Worm (Caenorhabditis elegans) whole organism, L1 larva: ENCODE measurements around the gene clec-175.

Experiments
- ama-1 ChIP-seq: fragments of 150-350 bp; optimal IDR thresholded peaks from 2 replicates; lab custom pipeline; 2014
- ceh-82 ChIP-seq, 3 experiments: fragments of 150-350 bp in 1 of 3; sonication (generic microtip) in 2 of 3; optimal IDR thresholded peaks; 2 replicates each; lab custom pipeline; 2014 to 2017; ENCODE audit warnings: missing biosample characterization in 3 of 3, missing genetic modification characterization in 3 of 3
- ceh-88 ChIP-seq: fragments of 200-800 bp; sonication (Bioruptor generic); IDR thresholded peaks from 2 replicates; pipeline ENCODE4 v1.3.6; 2022; ENCODE audit warnings: missing genetic modification characterization, missing compliant biosample characterization
- ceh-90 ChIP-seq: sonication (generic microtip); optimal IDR thresholded peaks from 2 replicates; lab custom pipeline; 2016; ENCODE audit warnings: missing genetic modification characterization, missing compliant biosample characterization
- dpl-1 ChIP-seq, 3 experiments: fragments of 150-350 bp in 2 of 3; sonication (generic microtip) in 1 of 3; optimal IDR thresholded peaks; 2 replicates each; lab custom pipeline; 2014 to 2017; ENCODE audit warnings: missing biosample characterization in 3 of 3, missing genetic modification characterization in 3 of 3, missing genetic modification reagents in 3 of 3
- efl-1 ChIP-seq, 4 experiments: fragments of 150-350 bp; optimal IDR thresholded peaks in 3 of 4; peaks in 1 of 4; 1 replicate in 1 of 4; 2 replicates in 3 of 4; lab custom pipeline; 2014; ENCODE audit warnings: missing biosample characterization in 2 of 4, missing genetic modification characterization in 2 of 4, missing genetic modification reagents in 2 of 4
- egl-13 ChIP-seq: sonication (generic microtip); optimal IDR thresholded peaks from 2 replicates; lab custom pipeline; 2016; ENCODE audit warnings: missing genotype, missing genetic modification reagents, missing genetic modification characterization, missing compliant biosample characterization
- elt-2 ChIP-seq: sonication (generic microtip); optimal IDR thresholded peaks from 2 replicates; lab custom pipeline; 2016; ENCODE audit warnings: missing genetic modification characterization, mild to moderate bottlenecking, inconsistent platforms, missing compliant biosample characterization, missing genetic modification reagents
- fkh-8 ChIP-seq: sonication (generic microtip); optimal IDR thresholded peaks from 2 replicates; lab custom pipeline; 2016; ENCODE audit warnings: mild to moderate bottlenecking, missing genetic modification characterization, missing compliant biosample characterization
- grh-1 ChIP-seq: fragments of 200-800 bp; sonication (Bioruptor generic); IDR thresholded peaks from 2 replicates; pipeline ENCODE4 v1.3.6; 2022; ENCODE audit warnings: missing genetic modification reagents, missing genetic modification characterization, missing compliant biosample characterization
- hpl-2 ChIP-seq: fragments of 150-350 bp; optimal IDR thresholded peaks from 2 replicates; lab custom pipeline; 2014; ENCODE audit warnings: missing biosample characterization, missing genetic modification reagents, missing genetic modification characterization
- irx-1 ChIP-seq: sonication (generic microtip); optimal IDR thresholded peaks from 2 replicates; lab custom pipeline; 2016; ENCODE audit warnings: missing genetic modification characterization, missing compliant biosample characterization
- isw-1 ChIP-seq: fragments of 200-800 bp; sonication (Bioruptor generic); IDR thresholded peaks from 2 replicates; pipeline ENCODE4 v1.3.6; 2022; ENCODE audit warnings: missing genetic modification characterization, missing compliant biosample characterization
- lin-13 ChIP-seq: fragments of 150-350 bp; optimal IDR thresholded peaks from 2 replicates; lab custom pipeline; 2014; ENCODE audit warnings: missing biosample characterization, missing genetic modification reagents, missing genetic modification characterization
- lin-14 ChIP-seq: fragments of 200-800 bp; sonication (Bioruptor generic); optimal IDR thresholded peaks from 2 replicates; lab custom pipeline; 2018; ENCODE audit warnings: mild to moderate bottlenecking, missing genetic modification characterization, moderate library complexity, missing compliant biosample characterization
- lin-35 ChIP-seq, 2 experiments: fragments of 150-350 bp; optimal IDR thresholded peaks; 2 replicates each; lab custom pipeline; 2014; ENCODE audit warnings: missing biosample characterization in 2 of 2, missing genetic modification characterization in 2 of 2, missing genetic modification reagents in 2 of 2
- lir-3 ChIP-seq: sonication (generic microtip); optimal IDR thresholded peaks from 2 replicates; lab custom pipeline; 2016; ENCODE audit warnings: mild to moderate bottlenecking, missing genetic modification characterization, moderate library complexity, missing compliant biosample characterization; ENCODE audit not compliant: poor library complexity
- lsy-2 ChIP-seq, 2 experiments: fragments of 150-350 bp; optimal IDR thresholded peaks; 2 replicates each; lab custom pipeline; 2014; ENCODE audit warnings: missing biosample characterization in 2 of 2, missing genetic modification characterization in 2 of 2
- mab-9 ChIP-seq: fragments of 200-800 bp; sonication (Bioruptor generic); IDR thresholded peaks from 2 replicates; pipeline ENCODE4 v1.3.6; 2022; ENCODE audit warnings: missing genetic modification reagents, missing genetic modification characterization, missing compliant biosample characterization
- mdl-1 ChIP-seq, 2 experiments: fragments of 150-350 bp; optimal IDR thresholded peaks; 2 replicates each; lab custom pipeline; 2014 to 2017; ENCODE audit warnings: missing biosample characterization in 2 of 2, missing genetic modification characterization in 2 of 2, inconsistent platforms in 1 of 2
- mep-1 ChIP-seq: fragments of 150-350 bp; optimal IDR thresholded peaks from 2 replicates; lab custom pipeline; 2014; ENCODE audit warnings: missing biosample characterization, missing genetic modification characterization
- nhr-19 ChIP-seq: fragments of 200-800 bp; sonication (Bioruptor generic); conservative IDR thresholded peaks from 2 replicates; pipeline ENCODE4 v1.3.6; 2022; ENCODE audit warnings: missing genetic modification characterization, missing compliant biosample characterization
- nhr-20 ChIP-seq: sonication (generic microtip); optimal IDR thresholded peaks from 2 replicates; lab custom pipeline; 2016; ENCODE audit warnings: mild to moderate bottlenecking, missing genetic modification characterization, missing compliant biosample characterization
- nhr-237 ChIP-seq: fragments of 150-350 bp; optimal IDR thresholded peaks from 2 replicates; lab custom pipeline; 2014; ENCODE audit warnings: missing biosample characterization, missing genetic modification characterization
- nhr-47 ChIP-seq: sonication (generic microtip); optimal IDR thresholded peaks from 2 replicates; lab custom pipeline; 2016; ENCODE audit warnings: mild to moderate bottlenecking, missing genetic modification characterization, moderate library complexity, missing compliant biosample characterization
- nhr-71 ChIP-seq: sonication (generic microtip); optimal IDR thresholded peaks from 2 replicates; lab custom pipeline; 2016; ENCODE audit warnings: mild to moderate bottlenecking, missing genetic modification characterization, moderate library complexity, missing compliant biosample characterization
- nhr-77 ChIP-seq: fragments of 150-350 bp; optimal IDR thresholded peaks from 2 replicates; lab custom pipeline; 2014; ENCODE audit warnings: missing biosample characterization, missing genetic modification characterization
- nhr-85 ChIP-seq: sonication (generic microtip); peaks from one replicate; lab custom pipeline; 2016; ENCODE audit warnings: missing genetic modification characterization, inconsistent platforms, missing compliant biosample characterization
- nhr-90 ChIP-seq: sonication (generic microtip); optimal IDR thresholded peaks from 2 replicates; lab custom pipeline; 2016; ENCODE audit warnings: mild to moderate bottlenecking, missing genetic modification characterization, missing compliant biosample characterization; ENCODE audit not compliant: poor library complexity
- pag-3 ChIP-seq: sonication (generic microtip); optimal IDR thresholded peaks from 2 replicates; lab custom pipeline; 2017; ENCODE audit warnings: missing genetic modification characterization, mild to moderate bottlenecking, missing compliant biosample characterization, antibody characterized with exemption, borderline replicate concordance; ENCODE audit not compliant: insufficient read depth
- pax-3 ChIP-seq: fragments of 200-800 bp; sonication (Bioruptor generic); optimal IDR thresholded peaks from 2 replicates; lab custom pipeline; 2018; ENCODE audit warnings: mild to moderate bottlenecking, missing genetic modification characterization, moderate library complexity, missing compliant biosample characterization
- pqm-1 ChIP-seq: sonication (generic microtip); optimal IDR thresholded peaks from 3 replicates; lab custom pipeline; 2017; ENCODE audit warnings: missing biosample characterization, missing genetic modification characterization
- rnt-1 ChIP-seq: sonication (generic microtip); optimal IDR thresholded peaks from 2 replicates; lab custom pipeline; 2016; ENCODE audit warnings: mild to moderate bottlenecking, missing genetic modification characterization, moderate library complexity, missing compliant biosample characterization
- skn-1 ChIP-seq: fragments of 150-350 bp; optimal IDR thresholded peaks from 2 replicates; lab custom pipeline; 2014; ENCODE audit warnings: missing biosample characterization, missing genetic modification characterization
- snu-23 ChIP-seq: sonication (generic microtip); optimal IDR thresholded peaks from 2 replicates; lab custom pipeline; 2016; ENCODE audit warnings: missing genetic modification characterization, missing compliant biosample characterization
- sox-4 ChIP-seq: sonication (generic microtip); optimal IDR thresholded peaks from 2 replicates; lab custom pipeline; 2016; ENCODE audit warnings: missing genetic modification characterization, missing compliant biosample characterization
- sptf-1 ChIP-seq: fragments of 150-350 bp; optimal IDR thresholded peaks from 2 replicates; lab custom pipeline; 2014; ENCODE audit warnings: missing biosample characterization, missing genetic modification characterization
- sup-37 ChIP-seq: fragments of 200-800 bp; sonication (Bioruptor generic); optimal IDR thresholded peaks from 2 replicates; lab custom pipeline; 2018; ENCODE audit warnings: mild to moderate bottlenecking, missing genetic modification characterization, missing compliant biosample characterization
- swsn-7 ChIP-seq: sonication (generic microtip); optimal IDR thresholded peaks from 2 replicates; lab custom pipeline; 2016; ENCODE audit warnings: missing genetic modification characterization, missing compliant biosample characterization
- tbx-2 ChIP-seq: sonication (generic microtip); optimal IDR thresholded peaks from 2 replicates; lab custom pipeline; 2016; ENCODE audit warnings: missing genetic modification characterization, missing compliant biosample characterization
- unc-62 ChIP-seq: fragments of 150-350 bp; optimal IDR thresholded peaks from 2 replicates; lab custom pipeline; 2014; ENCODE audit warnings: missing biosample characterization, missing genetic modification reagents, missing genetic modification characterization
- unc-86 ChIP-seq: sonication (generic microtip); optimal IDR thresholded peaks from 2 replicates; lab custom pipeline; 2016; ENCODE audit warnings: missing genetic modification characterization, missing compliant biosample characterization
- unc-98 ChIP-seq: fragments of 200-800 bp; sonication (Bioruptor generic); IDR thresholded peaks from 2 replicates; pipeline ENCODE4 v1.3.6; 2022; ENCODE audit warnings: missing genetic modification characterization, missing compliant biosample characterization
- xbp-1 ChIP-seq: sonication (generic microtip); optimal IDR thresholded peaks from 2 replicates; lab custom pipeline; 2016; ENCODE audit warnings: missing genetic modification characterization, missing compliant biosample characterization
- zip-4 ChIP-seq: fragments of 200-800 bp; sonication (Bioruptor generic); optimal IDR thresholded peaks from 2 replicates; lab custom pipeline; 2018; ENCODE audit warnings: mild to moderate bottlenecking, missing genetic modification characterization, moderate library complexity, missing compliant biosample characterization
- ztf-11 ChIP-seq, 2 experiments: sonication (generic microtip); optimal IDR thresholded peaks; 2 replicates each; lab custom pipeline; 2016 to 2017; ENCODE audit warnings: missing genetic modification characterization in 2 of 2, missing biosample characterization in 1 of 2, missing compliant biosample characterization in 1 of 2
- ztf-4 ChIP-seq: fragments of 150-350 bp; optimal IDR thresholded peaks from 2 replicates; lab custom pipeline; 2014; ENCODE audit warnings: missing biosample characterization, missing genetic modification characterization

The clec-175 gene

DNA sequence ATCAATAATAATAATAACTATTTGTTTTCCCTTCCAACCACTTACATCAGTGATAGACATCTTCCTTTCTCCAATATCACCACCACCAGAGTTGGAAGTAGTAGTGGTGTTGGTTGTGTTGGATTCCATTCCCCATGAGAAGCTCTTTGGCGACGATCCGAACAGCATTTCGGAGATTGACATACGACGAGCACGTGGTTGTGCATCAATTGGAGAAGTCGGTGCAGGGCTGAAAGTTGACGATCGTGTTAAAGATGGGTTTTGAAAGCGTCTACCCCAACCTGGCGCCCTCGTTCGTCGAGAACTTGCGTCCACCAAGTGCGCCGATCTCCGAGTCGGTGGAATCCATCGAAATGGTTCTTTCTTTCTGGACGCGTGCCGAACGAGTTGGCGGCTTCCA, 46.9 kb downstream of the clec-175 start:
- TF ChIP-seq grh-1 (GFP tag; lab: Robert Waterston, UW) (no peak), hpl-2 (GFP tag; lab: Kevin White, UChicago) (no peak), sptf-1 (tag; lab: Kevin White, UChicago) (no peak), nhr-237 (no peak), efl-1 (optimal IDR thresholded peaks at IDR 0.05; lab: Kevin White, UChicago) (no peak), efl-1 (GFP tag; optimal IDR thresholded peaks at IDR 0.05 in 1 of 2; lab: Kevin White, UChicago) (peak in 1 of 2 experiments; percentile 86)
- TF ChIP-seq, all 84 proteins: peak for 1

DNA sequence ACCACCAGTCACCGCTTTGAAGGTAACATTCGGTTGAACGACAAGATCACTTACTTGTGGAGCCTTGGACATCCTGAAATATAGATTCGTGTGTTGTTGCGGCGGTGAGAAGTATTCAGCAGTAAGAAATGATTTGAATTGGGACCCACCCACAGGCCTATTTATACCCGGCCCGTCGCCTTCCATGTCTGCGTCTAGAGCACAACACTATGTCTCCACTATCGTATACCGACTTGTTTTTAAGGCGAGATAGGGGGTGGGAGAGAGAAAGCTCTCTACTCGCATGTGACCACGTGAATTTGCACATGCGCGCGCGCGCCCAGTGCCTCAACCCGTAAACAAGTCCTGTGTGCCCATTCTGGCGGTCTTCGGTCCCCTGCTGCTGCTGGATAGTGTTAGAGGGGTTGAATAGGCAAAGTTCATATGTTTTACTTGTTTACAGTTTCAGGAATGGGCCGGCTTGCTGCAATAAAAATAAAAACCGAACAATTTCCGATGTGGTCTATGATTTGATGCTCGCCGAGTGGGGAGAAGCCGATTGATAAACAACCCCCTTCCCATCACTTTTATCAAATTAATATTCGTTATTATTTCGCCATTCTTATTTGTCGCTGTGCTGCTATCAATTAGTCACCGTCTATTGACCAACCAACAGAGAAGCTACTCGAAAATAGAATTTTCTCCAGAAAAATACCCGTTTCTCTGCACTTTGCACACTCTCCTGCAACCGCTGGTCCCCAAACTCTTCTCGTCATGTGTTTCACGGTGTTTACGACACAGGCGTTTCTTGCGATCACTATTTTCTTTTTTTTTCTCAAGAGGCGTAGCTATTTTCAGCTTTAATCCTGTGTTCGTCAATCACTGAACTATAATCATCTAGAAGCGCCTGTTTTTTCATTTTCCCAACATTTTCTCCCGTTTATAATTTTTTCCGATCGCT, 47.9 kb downstream of the clec-175 start:
- TF ChIP-seq nhr-47 (peak; percentile 72), unc-98 (GFP tag; lab: Robert Waterston, UW) (0 out of 2 replicates have a peak, but pooled peaks have one; percentile 26), tbx-2 (tag; lab: Kevin White, UChicago) (peak; percentile 63), isw-1 (GFP tag; lab: Robert Waterston, UW) (peak; percentile 41), ceh-90 (no peak), lin-35 (GFP tag; optimal IDR thresholded peaks at IDR 0.05; lab: Kevin White, UChicago) (peak; percentile 70 to 72), egl-13 (peak; percentile 65), fkh-8 (tag; lab: Kevin White, UChicago) (peak; percentile 91), ceh-82 (tag; optimal IDR thresholded peaks at IDR 0.05; lab: Kevin White, UChicago) (peak in 1 of 3 experiments; percentile 53), ama-1 (peak; percentile 56), pax-3 (tag; lab: Kevin White, UChicago) (peak; percentile 68), skn-1 (tag; lab: Kevin White, UChicago) (peak; percentile 12), nhr-85 (peak; percentile 71), efl-1 (optimal IDR thresholded peaks at IDR 0.05; lab: Kevin White, UChicago) (peak; percentile 27 to 46), efl-1 (GFP tag; optimal IDR thresholded peaks at IDR 0.05 in 1 of 2; lab: Kevin White, UChicago) (peak; percentile 40 to 92), mep-1 (tag; lab: Kevin White, UChicago) (peak; percentile 39), unc-62 (GFP tag; lab: Kevin White, UChicago) (no peak), unc-86 (tag; lab: Kevin White, UChicago) (peak; percentile 69), lin-13 (GFP tag; lab: Kevin White, UChicago) (peak; percentile 75), swsn-7 (tag; lab: Kevin White, UChicago) (peak; percentile 64), rnt-1 (tag; lab: Kevin White, UChicago) (peak; percentile 61), ztf-11 (tag; optimal IDR thresholded peaks at IDR 0.05; lab: Kevin White, UChicago) (no peak), nhr-237 (no peak), dpl-1 (GFP tag; optimal IDR thresholded peaks at IDR 0.05; lab: Kevin White, UChicago) (peak; percentile 39 to 49 (median 40)), ztf-4 (peak; percentile 55), nhr-77 (no peak), ceh-88 (GFP tag; lab: Robert Waterston, UW) (peak; percentile 80), mab-9 (GFP tag; lab: Robert Waterston, UW) (no peak), snu-23 (GFP tag; lab: Kevin White, UChicago) (peak; percentile 78), nhr-20 (tag; lab: Kevin White, UChicago) (peak; percentile 72), sup-37 (GFP tag; lab: Kevin White, UChicago) (no peak), lir-3 (tag; lab: Kevin White, UChicago) (peak; percentile 31), sox-4 (peak; percentile 47), nhr-71 (tag; lab: Kevin White, UChicago) (peak; percentile 84), lsy-2 (tag; optimal IDR thresholded peaks at IDR 0.05; lab: Kevin White, UChicago) (peak; percentile 61 to 86), lin-14 (GFP tag; lab: Kevin White, UChicago) (peak; percentile 94), zip-4 (GFP tag; lab: Kevin White, UChicago) (peak; percentile 36), pag-3 (tag; lab: Kevin White, UChicago) (no peak), irx-1 (tag; lab: Kevin White, UChicago) (peak; percentile 28), elt-2 (tag; lab: Kevin White, UChicago) (peak; percentile 59), xbp-1 (tag; lab: Kevin White, UChicago) (peak; percentile 30), nhr-90 (peak; percentile 44), pqm-1 (tag; lab: Kevin White, UChicago) (no peak), nhr-19 (GFP tag; lab: Robert Waterston, UW) (peak; percentile 79), mdl-1 (tag; optimal IDR thresholded peaks at IDR 0.05; lab: Kevin White, UChicago) (peak in 1 of 2 experiments; percentile 93)
